Worm (Caenorhabditis elegans) whole organism, early embryonic: Measurements from ENCODE around the gene col-166.

ENCODE experiments used
- B0310.2 ChIP-seq: sonication (generic microtip); optimal IDR thresholded peaks from 2 replicates; lab custom pipeline; 2016; ENCODE audit warnings: mild to moderate bottlenecking, missing genetic modification characterization, missing compliant biosample characterization
- F13C5.2 ChIP-seq: sonication (generic microtip); optimal IDR thresholded peaks from 2 replicates; lab custom pipeline; 2017; ENCODE audit warnings: mild to moderate bottlenecking, missing genetic modification characterization, inconsistent platforms, missing compliant biosample characterization
- aly-1 ChIP-seq: sonication (generic microtip); optimal IDR thresholded peaks from 2 replicates; lab custom pipeline; 2016; ENCODE audit warnings: missing genetic modification characterization, missing compliant biosample characterization
- ama-1 ChIP-seq: fragments of 150-350 bp; optimal IDR thresholded peaks from 2 replicates; lab custom pipeline; 2014
- ceh-13 ChIP-seq: fragments of 200-800 bp; sonication (Bioruptor generic); optimal IDR thresholded peaks from 2 replicates; lab custom pipeline; 2018; ENCODE audit warnings: mild to moderate bottlenecking, missing genetic modification characterization, missing compliant biosample characterization
- ceh-36 ChIP-seq: sonication (generic microtip); optimal IDR thresholded peaks from 2 replicates; lab custom pipeline; 2016; ENCODE audit warnings: missing genetic modification characterization, inconsistent platforms, missing compliant biosample characterization
- ets-7 ChIP-seq: sonication (generic microtip); optimal IDR thresholded peaks from 2 replicates; lab custom pipeline; 2016; ENCODE audit warnings: missing genotype, missing genetic modification characterization, missing compliant biosample characterization
- flt-1 ChIP-seq: fragments of 200-800 bp; sonication (Bioruptor generic); IDR thresholded peaks from 2 replicates; pipeline ENCODE4 v1.3.6; 2022; ENCODE audit warnings: missing genetic modification characterization, missing compliant biosample characterization
- hmbx-1 ChIP-seq: sonication (generic microtip); optimal IDR thresholded peaks from 2 replicates; lab custom pipeline; 2016; ENCODE audit warnings: mild to moderate bottlenecking, missing genetic modification characterization, missing compliant biosample characterization
- hmg-4 ChIP-seq: fragments of 200-800 bp; sonication (Bioruptor generic); optimal IDR thresholded peaks from 2 replicates; lab custom pipeline; 2018; ENCODE audit warnings: mild to moderate bottlenecking, missing genetic modification characterization, missing compliant biosample characterization
- hnd-1 ChIP-seq: sonication (generic microtip); optimal IDR thresholded peaks from 2 replicates; lab custom pipeline; 2016; ENCODE audit warnings: missing genetic modification characterization, missing compliant biosample characterization
- pes-1 ChIP-seq: fragments of 200-800 bp; sonication (Bioruptor generic); IDR thresholded peaks from 2 replicates; pipeline ENCODE4 v1.3.6; 2022; ENCODE audit warnings: missing genetic modification reagents, missing genetic modification characterization, missing compliant biosample characterization
- scrt-1 ChIP-seq: fragments of 200-800 bp; sonication (Bioruptor generic); IDR thresholded peaks from 2 replicates; pipeline ENCODE4 v1.3.6; 2022; ENCODE audit warnings: missing genetic modification characterization, missing compliant biosample characterization
- sea-1 ChIP-seq: fragments of 200-800 bp; sonication (Bioruptor generic); conservative IDR thresholded peaks from 2 replicates; pipeline ENCODE4 v1.3.6; 2022; ENCODE audit warnings: missing genetic modification characterization, missing compliant biosample characterization
- tbx-11 ChIP-seq: fragments of 200-800 bp; sonication (Bioruptor generic); IDR thresholded peaks from 2 replicates; pipeline ENCODE4 v1.3.6; 2022; ENCODE audit warnings: missing genetic modification characterization, missing compliant biosample characterization
- tbx-37 ChIP-seq: fragments of 200-800 bp; sonication (Bioruptor generic); conservative IDR thresholded peaks from 2 replicates; pipeline ENCODE4 v1.3.6; 2022; ENCODE audit warnings: missing genetic modification reagents, missing genetic modification characterization, missing compliant biosample characterization
- tra-4 ChIP-seq: sonication (generic microtip); optimal IDR thresholded peaks from 2 replicates; lab custom pipeline; 2017; ENCODE audit warnings: missing genetic modification characterization, missing compliant biosample characterization

The col-166 gene

DNA sequence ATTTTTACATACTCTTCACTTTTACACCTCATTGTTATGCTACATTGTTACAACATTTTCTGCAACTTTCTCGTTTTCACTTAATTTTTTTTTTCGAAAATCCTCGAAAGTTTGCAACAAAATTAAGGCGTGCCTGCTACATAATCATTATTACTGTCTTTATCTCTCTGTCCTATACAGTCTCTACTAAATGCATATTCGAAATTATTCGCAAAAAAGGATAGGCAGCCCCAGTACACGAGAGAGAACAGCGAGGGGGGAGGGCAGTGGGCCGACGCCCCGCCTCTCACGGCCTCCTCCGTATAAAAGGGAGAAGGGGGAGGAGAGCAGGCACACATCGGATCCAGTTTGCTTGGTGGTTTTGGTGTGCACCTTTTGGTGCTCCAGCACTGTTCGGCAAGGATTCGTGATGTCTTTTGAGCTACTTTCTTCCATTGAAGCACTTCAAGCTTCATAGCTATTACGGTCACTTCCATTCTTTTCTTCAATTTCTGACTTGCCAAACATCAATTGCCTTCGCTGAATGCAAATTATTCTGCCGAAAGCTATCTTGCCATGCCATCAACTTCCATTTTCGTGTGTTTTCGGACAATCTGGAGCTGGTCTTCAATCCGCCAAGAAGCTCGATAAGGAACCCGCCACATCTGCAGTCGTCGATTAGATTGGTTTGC, 27.7 kb upstream of the col-166 start:
- TF ChIP-seq aly-1, result peak; percentile 61
- TF ChIP-seq sea-1 (GFP tag; lab: Robert Waterston, UW), result peak; percentile 57; the same call in 1 of the 2 replicates
- no peak for TF ChIP-seq tra-4 (tag; lab: Kevin White, UChicago)
- no peak for TF ChIP-seq ceh-13
- no peak for TF ChIP-seq pes-1
- 0 out of 2 replicates have a peak, but pooled peaks have one; percentile 54 for TF ChIP-seq scrt-1 (GFP tag; lab: Robert Waterston, UW)
- TF ChIP-seq hmbx-1 (tag; lab: Kevin White, UChicago), result no peak
- no peak for TF ChIP-seq B0310.2 (tag; lab: Kevin White, UChicago)
- TF ChIP-seq flt-1, result no peak
- TF ChIP-seq hnd-1 (tag; lab: Kevin White, UChicago), result no peak
- TF ChIP-seq tbx-37 (GFP tag; lab: Robert Waterston, UW), result no peak
- TF ChIP-seq ceh-36 (tag; lab: Kevin White, UChicago), result no peak
- peak; percentile 91 for TF ChIP-seq ama-1 (lab: Kevin White, UChicago)
- peak; percentile 1 for TF ChIP-seq F13C5.2 (tag; lab: Kevin White, UChicago)
- peak; percentile 48 for TF ChIP-seq hmg-4 (GFP tag; lab: Kevin White, UChicago)

DNA sequence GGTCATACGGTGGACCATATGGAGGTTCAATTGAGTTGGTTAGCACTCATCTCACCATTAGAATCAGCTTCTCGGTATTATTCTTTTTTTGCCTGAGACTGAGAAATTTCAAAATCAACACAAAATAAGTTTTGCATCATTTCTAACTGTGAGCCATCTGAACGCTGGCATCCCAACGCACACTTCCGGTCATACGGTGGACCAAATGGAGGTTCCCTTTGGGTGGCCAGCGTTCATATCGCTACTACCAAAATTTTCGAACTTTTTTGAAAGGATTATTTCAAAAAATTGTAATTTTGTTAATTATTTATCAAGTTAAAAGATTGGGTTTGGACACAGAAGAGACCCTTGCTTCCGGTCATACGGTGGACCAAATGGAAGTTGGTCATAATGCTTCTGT, 27.1 kb upstream of the col-166 start:
- TF ChIP-seq hmbx-1 (tag; lab: Kevin White, UChicago) (no peak), ets-7 (tag; lab: Kevin White, UChicago) (peak; percentile 14)

DNA sequence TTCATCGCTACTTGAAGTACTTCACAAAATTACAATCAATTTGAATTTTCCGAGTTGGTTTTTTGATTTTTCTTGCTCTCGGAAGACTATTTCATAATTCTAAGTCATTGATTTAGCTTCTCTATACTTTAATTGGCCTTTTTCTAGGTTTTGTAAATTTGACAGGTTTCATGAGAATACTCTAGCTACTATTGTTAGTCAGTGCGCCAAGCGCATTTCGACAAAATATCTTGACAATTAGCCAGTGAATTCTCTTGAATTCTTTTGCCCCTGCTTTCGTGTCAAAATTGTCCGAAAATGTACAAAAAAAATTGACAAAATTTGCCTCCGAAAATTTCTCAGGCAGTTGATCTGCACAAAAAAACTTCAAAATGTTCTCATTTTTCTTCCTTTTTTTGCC, 26.7 kb upstream of the col-166 start:
- no peak for TF ChIP-seq tbx-11 (GFP tag; lab: Robert Waterston, UW)
- no peak for TF ChIP-seq hnd-1 (tag; lab: Kevin White, UChicago)
- no peak for TF ChIP-seq scrt-1 (GFP tag; lab: Robert Waterston, UW)
- TF ChIP-seq tra-4 (tag; lab: Kevin White, UChicago), result no peak
- no peak for TF ChIP-seq ama-1 (lab: Kevin White, UChicago)
- no peak for TF ChIP-seq ceh-36 (tag; lab: Kevin White, UChicago)
- no peak for TF ChIP-seq ceh-13
- no peak for TF ChIP-seq hmg-4 (GFP tag; lab: Kevin White, UChicago)
- no peak for TF ChIP-seq sea-1 (GFP tag; lab: Robert Waterston, UW)
- TF ChIP-seq hmbx-1 (tag; lab: Kevin White, UChicago), result no peak
- TF ChIP-seq ets-7 (tag; lab: Kevin White, UChicago), result no peak
- TF ChIP-seq tbx-37 (GFP tag; lab: Robert Waterston, UW), result no peak
- no peak for TF ChIP-seq flt-1
- no peak for TF ChIP-seq B0310.2 (tag; lab: Kevin White, UChicago)
- no peak for TF ChIP-seq aly-1
- no peak for TF ChIP-seq F13C5.2 (tag; lab: Kevin White, UChicago)
- no peak for TF ChIP-seq pes-1

DNA sequence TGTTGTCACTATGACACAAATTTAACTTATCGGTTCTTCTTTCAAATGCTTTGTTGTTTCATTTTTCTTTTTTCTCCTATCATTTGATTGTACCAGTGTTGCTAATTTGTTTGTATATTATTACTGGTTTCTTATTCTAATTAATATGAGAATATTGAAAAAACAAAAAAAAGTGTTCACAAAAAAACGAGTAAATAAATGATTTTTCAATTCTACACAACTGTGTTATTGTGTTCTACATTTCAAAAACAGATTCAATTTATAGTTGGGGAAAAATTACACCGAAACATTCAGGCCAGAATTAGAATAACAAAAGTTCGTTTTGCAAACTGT, 26.3 kb upstream of the col-166 start:
- TF ChIP-seq B0310.2 (tag; lab: Kevin White, UChicago), result no peak
- no peak for TF ChIP-seq scrt-1 (GFP tag; lab: Robert Waterston, UW)
- TF ChIP-seq ets-7 (tag; lab: Kevin White, UChicago), result no peak
- no peak for TF ChIP-seq aly-1
- no peak for TF ChIP-seq flt-1
- TF ChIP-seq hnd-1 (tag; lab: Kevin White, UChicago), result no peak
- TF ChIP-seq tbx-11 (GFP tag; lab: Robert Waterston, UW), result no peak
- TF ChIP-seq ceh-36 (tag; lab: Kevin White, UChicago), result no peak
- TF ChIP-seq hmbx-1 (tag; lab: Kevin White, UChicago), result no peak
- no peak for TF ChIP-seq sea-1 (GFP tag; lab: Robert Waterston, UW)
- no peak for TF ChIP-seq pes-1
- TF ChIP-seq ceh-13, result no peak
- TF ChIP-seq hmg-4 (GFP tag; lab: Kevin White, UChicago), result no peak
- TF ChIP-seq tbx-37 (GFP tag; lab: Robert Waterston, UW), result no peak
- no peak for TF ChIP-seq tra-4 (tag; lab: Kevin White, UChicago)
- TF ChIP-seq F13C5.2 (tag; lab: Kevin White, UChicago), result no peak
- no peak for TF ChIP-seq ama-1 (lab: Kevin White, UChicago)

DNA sequence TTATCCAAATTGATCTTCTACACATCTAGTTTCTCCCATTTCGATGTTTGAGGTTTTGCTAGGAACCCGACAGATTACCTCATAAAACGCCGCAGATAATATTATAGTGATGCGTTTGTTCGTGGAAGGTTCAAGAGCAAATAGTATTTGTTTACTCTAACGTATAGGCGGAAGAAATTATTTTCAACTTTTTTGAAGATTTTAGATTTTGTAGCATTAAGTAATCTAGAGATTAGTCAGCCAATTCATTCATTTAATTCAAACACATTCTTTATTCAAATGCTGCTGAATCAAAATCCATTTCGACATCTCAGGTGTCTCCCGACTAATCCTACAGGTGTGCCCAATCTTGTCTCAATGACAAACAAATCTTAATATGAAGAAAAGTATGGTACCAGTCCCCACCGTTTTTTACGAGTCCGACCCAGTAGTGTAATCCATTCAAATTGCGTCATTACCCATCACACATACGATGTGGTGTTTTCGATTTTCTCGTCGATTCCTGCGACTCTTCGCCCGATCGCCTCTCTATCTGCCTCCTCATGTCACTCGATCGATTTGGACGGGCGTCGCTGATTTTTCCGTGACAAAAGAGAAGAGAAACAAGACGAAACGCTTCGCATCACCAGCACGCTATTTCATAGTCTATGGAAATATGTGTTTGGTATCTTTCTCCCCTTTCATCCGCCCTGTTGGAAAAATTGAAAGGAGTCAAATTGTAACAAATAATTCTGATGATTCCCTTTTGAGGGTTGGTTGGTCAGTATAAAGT, 25.7 kb upstream of the col-166 start:
- TF ChIP-seq pes-1 (0 out of 2 replicates have a peak, but pooled peaks have one; percentile 11), ceh-36 (tag; lab: Kevin White, UChicago) (peak; percentile 24), hnd-1 (tag; lab: Kevin White, UChicago) (no peak), tbx-37 (GFP tag; lab: Robert Waterston, UW) (no peak), ceh-13 (no peak), B0310.2 (tag; lab: Kevin White, UChicago) (no peak), ama-1 (lab: Kevin White, UChicago) (no peak), tbx-11 (GFP tag; lab: Robert Waterston, UW) (no peak), F13C5.2 (tag; lab: Kevin White, UChicago) (no peak), flt-1 (no peak), ets-7 (tag; lab: Kevin White, UChicago) (no peak), aly-1 (no peak), hmbx-1 (tag; lab: Kevin White, UChicago) (no peak), hmg-4 (GFP tag; lab: Kevin White, UChicago) (peak; percentile 67), tra-4 (tag; lab: Kevin White, UChicago) (no peak), sea-1 (GFP tag; lab: Robert Waterston, UW) (peak; percentile 56; the same call in 1 of the 2 replicates), scrt-1 (GFP tag; lab: Robert Waterston, UW) (no peak)

DNA sequence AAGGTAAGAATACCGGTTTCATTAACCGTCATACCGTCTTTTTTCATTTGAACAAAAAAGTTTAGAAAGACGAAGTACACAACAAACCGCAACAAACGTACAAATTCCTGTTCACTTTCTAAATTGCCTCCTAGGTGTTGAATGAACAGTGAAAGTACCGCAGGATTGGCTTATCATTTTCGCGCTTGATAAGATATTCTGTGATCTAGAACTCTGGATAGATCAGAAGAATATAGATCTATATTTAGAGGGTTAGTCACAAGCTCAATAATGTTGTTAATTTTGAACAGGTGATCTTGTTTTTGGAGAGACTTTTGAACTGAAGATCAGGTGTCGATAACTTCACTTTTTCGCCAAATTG, 25.2 kb upstream of the col-166 start:
- TF ChIP-seq ets-7 (tag; lab: Kevin White, UChicago), result no peak
- no peak for TF ChIP-seq F13C5.2 (tag; lab: Kevin White, UChicago)
- no peak for TF ChIP-seq tra-4 (tag; lab: Kevin White, UChicago)
- TF ChIP-seq hmbx-1 (tag; lab: Kevin White, UChicago), result no peak
- TF ChIP-seq aly-1, result no peak
- TF ChIP-seq sea-1 (GFP tag; lab: Robert Waterston, UW), result no peak
- TF ChIP-seq tbx-11 (GFP tag; lab: Robert Waterston, UW), result no peak
- no peak for TF ChIP-seq ceh-36 (tag; lab: Kevin White, UChicago)
- no peak for TF ChIP-seq hnd-1 (tag; lab: Kevin White, UChicago)
- TF ChIP-seq ceh-13, result no peak
- no peak for TF ChIP-seq B0310.2 (tag; lab: Kevin White, UChicago)
- no peak for TF ChIP-seq flt-1
- TF ChIP-seq tbx-37 (GFP tag; lab: Robert Waterston, UW), result no peak
- no peak for TF ChIP-seq ama-1 (lab: Kevin White, UChicago)
- TF ChIP-seq pes-1, result no peak
- no peak for TF ChIP-seq hmg-4 (GFP tag; lab: Kevin White, UChicago)
- no peak for TF ChIP-seq scrt-1 (GFP tag; lab: Robert Waterston, UW)
